Worm (Caenorhabditis elegans) whole organism, midembryonic: ENCODE measurements around the gene F37B4.15.

Source experiments
- T22C8.4 ChIP-seq: fragments of 200-800 bp; sonication (Bioruptor generic); IDR thresholded peaks from 2 replicates; pipeline ENCODE4 v1.3.6; 2022; ENCODE audit warnings: missing genetic modification characterization, missing compliant biosample characterization
- cog-1 ChIP-seq: sonication (generic microtip); optimal IDR thresholded peaks from 2 replicates; lab custom pipeline; 2016; ENCODE audit warnings: missing genetic modification characterization, missing compliant biosample characterization
- flt-1 ChIP-seq: fragments of 200-800 bp; sonication (Bioruptor generic); IDR thresholded peaks from 2 replicates; pipeline ENCODE4 v1.3.6; 2022; ENCODE audit warnings: missing genetic modification characterization, missing compliant biosample characterization
- klf-2 ChIP-seq: fragments of 200-800 bp; sonication (Bioruptor generic); conservative IDR thresholded peaks from 2 replicates; pipeline ENCODE4 v1.3.6; 2022; ENCODE audit warnings: missing genetic modification reagents, missing genetic modification characterization, missing compliant biosample characterization
- med-1 ChIP-seq: sonication (generic microtip); optimal IDR thresholded peaks from 2 replicates; lab custom pipeline; 2017; ENCODE audit warnings: missing genetic modification characterization, mild to moderate bottlenecking, missing compliant biosample characterization, antibody characterized with exemption, missing genetic modification reagents; ENCODE audit not compliant: insufficient read depth
- ref-1 ChIP-seq: fragments of 200-800 bp; sonication (Bioruptor generic); conservative IDR thresholded peaks from 2 replicates; pipeline ENCODE4 v1.3.6; 2022; ENCODE audit warnings: missing genetic modification reagents, missing genetic modification characterization, missing compliant biosample characterization
- tab-1 ChIP-seq: fragments of 200-800 bp; sonication (Bioruptor generic); IDR thresholded peaks from 2 replicates; pipeline ENCODE4 v1.3.6; 2022; ENCODE audit warnings: missing genetic modification characterization, missing compliant biosample characterization
- ztf-23 ChIP-seq: fragments of 200-800 bp; sonication (Bioruptor generic); IDR thresholded peaks from 2 replicates; pipeline ENCODE4 v1.3.6; 2022; ENCODE audit warnings: missing genetic modification reagents, missing genetic modification characterization, missing compliant biosample characterization
- ztf-29 ChIP-seq: fragments of 200-800 bp; sonication (Bioruptor generic); IDR thresholded peaks from 2 replicates; pipeline ENCODE4 v1.3.6; 2022; ENCODE audit warnings: missing genetic modification reagents, missing genetic modification characterization, missing compliant biosample characterization

The F37B4.15 gene

ce11 chrV:2938497-2938896 is 46.5 kb downstream of the F37B4.15 start, which contains the start of gene srw-141:
Gene srw-141 (minus strand): TSS chrV:2938597.
- TF ChIP-seq ztf-29 (GFP tag; lab: Robert Waterston, UW) (no peak), tab-1 (GFP tag; lab: Robert Waterston, UW) (no peak), cog-1 (tag; lab: Kevin White, UChicago) (no peak), T22C8.4 (GFP tag; lab: Robert Waterston, UW) (no peak), flt-1 (GFP tag; lab: Robert Waterston, UW) (no peak), med-1 (GFP tag; lab: Kevin White, UChicago) (no peak), ztf-23 (GFP tag; lab: Robert Waterston, UW) (no peak), klf-2 (no peak), ref-1 (GFP tag; lab: Robert Waterston, UW) (no peak)

ce11 chrV:2941405-2941804 is 49.4 kb downstream of the F37B4.15 start, which contains the start of gene srw-143:
Gene srw-143 (minus strand): TSS chrV:2941505.
- no peak for TF ChIP-seq klf-2
- TF ChIP-seq flt-1 (GFP tag; lab: Robert Waterston, UW): no peak
- no peak for TF ChIP-seq tab-1 (GFP tag; lab: Robert Waterston, UW)
- no peak for TF ChIP-seq ztf-23 (GFP tag; lab: Robert Waterston, UW)
- TF ChIP-seq med-1 (GFP tag; lab: Kevin White, UChicago): no peak
- TF ChIP-seq cog-1 (tag; lab: Kevin White, UChicago): no peak
- no peak for TF ChIP-seq T22C8.4 (GFP tag; lab: Robert Waterston, UW)
- no peak for TF ChIP-seq ztf-29 (GFP tag; lab: Robert Waterston, UW)
